Fruit fly (Drosophila melanogaster) whole organism, adult: ENCODE measurements around the gene CG42675.

Experiments used
- CG11617 ChIP-seq: fragments of 200-800 bp; sonication (Bioruptor generic); optimal IDR thresholded peaks from 2 replicates; lab custom pipeline; 2017; ENCODE audit warnings: mild to moderate bottlenecking, missing biosample characterization, missing genetic modification reagents, missing genetic modification characterization
- CG12768 ChIP-seq: fragments of 200-800 bp; sonication (Bioruptor generic); optimal IDR thresholded peaks from 2 replicates; lab custom pipeline; 2017; ENCODE audit warnings: missing biosample characterization, missing genetic modification characterization, mild to moderate bottlenecking, moderate library complexity, missing genetic modification reagents
- CG14711 ChIP-seq: fragments of 200-800 bp; sonication (Bioruptor generic); optimal IDR thresholded peaks from 2 replicates; lab custom pipeline; 2018; ENCODE audit warnings: missing biosample characterization, mild to moderate bottlenecking, missing genetic modification characterization, moderate library complexity
- CG1620 ChIP-seq: fragments of 200-800 bp; sonication (Bioruptor generic); optimal IDR thresholded peaks from 2 replicates; lab custom pipeline; 2016; ENCODE audit warnings: missing biosample characterization, missing genetic modification characterization
- CG33017 ChIP-seq: fragments of 200-800 bp; sonication (Bioruptor generic); optimal IDR thresholded peaks from 2 replicates; lab custom pipeline; 2018; ENCODE audit warnings: missing biosample characterization, mild to moderate bottlenecking, missing genetic modification characterization, moderate library complexity
- CG5204 ChIP-seq: fragments of 200-800 bp; sonication (Bioruptor generic); optimal IDR thresholded peaks from 2 replicates; lab custom pipeline; 2016; ENCODE audit warnings: missing biosample characterization, missing genetic modification characterization
- CG7045 ChIP-seq: fragments of 200-800 bp; sonication (Bioruptor generic); optimal IDR thresholded peaks from 2 replicates; lab custom pipeline; 2017; ENCODE audit warnings: missing biosample characterization, mild to moderate bottlenecking, missing genetic modification characterization
- CG7101 ChIP-seq: fragments of 200-800 bp; sonication (Bioruptor generic); optimal IDR thresholded peaks from 2 replicates; lab custom pipeline; 2018; ENCODE audit warnings: missing biosample characterization, mild to moderate bottlenecking, missing genetic modification characterization, moderate library complexity
- Clk ChIP-seq: fragments of 200-800 bp; sonication (Bioruptor generic); optimal IDR thresholded peaks from 2 replicates; lab custom pipeline; 2017; ENCODE audit warnings: missing biosample characterization, missing genetic modification characterization
- Crg-1 ChIP-seq: fragments of 200-800 bp; sonication (Bioruptor generic); optimal IDR thresholded peaks from 2 replicates; lab custom pipeline; 2016; ENCODE audit warnings: missing biosample characterization, missing genetic modification characterization
- Hr96 ChIP-seq: fragments of 200-800 bp; sonication (Bioruptor generic); optimal IDR thresholded peaks from 2 replicates; lab custom pipeline; 2016; ENCODE audit warnings: missing biosample characterization, missing genetic modification characterization
- Mnt ChIP-seq: fragments of 200-800 bp; sonication (Bioruptor generic); optimal IDR thresholded peaks from 2 replicates; lab custom pipeline; 2016; ENCODE audit warnings: missing biosample characterization, mild to moderate bottlenecking, missing genetic modification characterization
- bab1 ChIP-seq: fragments of 200-800 bp; sonication (Bioruptor generic); optimal IDR thresholded peaks from 3 replicates; lab custom pipeline; 2019; ENCODE audit warnings: missing biosample characterization, mild to moderate bottlenecking, missing genetic modification characterization, moderate library complexity
- cic ChIP-seq: fragments of 200-800 bp; sonication (Bioruptor generic); optimal IDR thresholded peaks from 2 replicates; lab custom pipeline; 2017; ENCODE audit warnings: missing biosample characterization, mild to moderate bottlenecking, missing genetic modification characterization, moderate library complexity
- cnc ChIP-seq, 2 experiments: fragments of >200 bp; optimal IDR thresholded peaks; 2 replicates each; lab custom pipeline; 2017
- kay ChIP-seq: fragments of 200-800 bp; sonication (Bioruptor generic); peaks from one replicate; lab custom pipeline; 2016; ENCODE audit warnings: missing biosample characterization, missing genetic modification characterization, borderline replicate concordance
- ovo ChIP-seq: fragments of 200-800 bp; sonication (Bioruptor generic); optimal IDR thresholded peaks from 2 replicates; lab custom pipeline; 2016; ENCODE audit warnings: missing biosample characterization, missing genetic modification characterization
- pad ChIP-seq: fragments of 200-800 bp; sonication (Bioruptor generic); optimal IDR thresholded peaks from 3 replicates; lab custom pipeline; 2017; ENCODE audit warnings: missing biosample characterization, missing genetic modification characterization, mild to moderate bottlenecking, moderate library complexity, missing genetic modification reagents
- tj ChIP-seq: fragments of 200-800 bp; sonication (Bioruptor generic); optimal IDR thresholded peaks from 3 replicates; lab custom pipeline; 2017; ENCODE audit warnings: missing biosample characterization, mild to moderate bottlenecking, missing genetic modification characterization, moderate library complexity
- toe ChIP-seq: fragments of 200-800 bp; sonication (Bioruptor generic); optimal IDR thresholded peaks from 2 replicates; lab custom pipeline; 2016; ENCODE audit warnings: missing biosample characterization, missing genetic modification characterization

The CG42675 gene

dm6 chr3R:5832345-5832981 is 19.1 kb downstream of the CG42675 start:
- TF ChIP-seq cic (peak; percentile 68), kay (GFP tag; lab: Kevin White, UChicago) (no peak), Hr96 (GFP tag; lab: Kevin White, UChicago) (peak; percentile 1), CG7101 (tag; lab: Kevin White, UChicago) (no peak)

dm6 chr3R:5833948-5834504 is 20.6 kb downstream of the CG42675 start:
- TF ChIP-seq CG7101 (tag; lab: Kevin White, UChicago) (peak; percentile 60), tj (GFP tag; lab: Kevin White, UChicago) (peak; percentile 51), cnc (optimal IDR thresholded peaks at IDR 0.05; lab: Kevin White, UChicago) (no peak), cic (peak; percentile 44), CG12768 (GFP tag; lab: Kevin White, UChicago) (peak; percentile 77), Crg-1 (peak; percentile 43), Mnt (GFP tag; lab: Kevin White, UChicago) (peak; percentile 69), CG5204 (GFP tag; lab: Kevin White, UChicago) (peak; percentile 87), ovo (no peak), CG14711 (tag; lab: Kevin White, UChicago) (peak; percentile 62), CG11617 (GFP tag; lab: Kevin White, UChicago) (peak; percentile 62), Clk (GFP tag; lab: Kevin White, UChicago) (peak; percentile 60), bab1 (peak; percentile 17), pad (peak; percentile 14), CG1620 (peak; percentile 45), toe (GFP tag; lab: Kevin White, UChicago) (peak; percentile 67), Hr96 (GFP tag; lab: Kevin White, UChicago) (peak; percentile 84), kay (GFP tag; lab: Kevin White, UChicago) (peak; percentile 78), CG7045 (peak; percentile 90), CG33017 (tag; lab: Kevin White, UChicago) (peak; percentile 84)

- TF ChIP-seq cic (peak; percentile 8), cnc (optimal IDR thresholded peaks at IDR 0.05; lab: Kevin White, UChicago) (no peak), CG7045 (no peak)
These were observed 23.1 kb downstream of the CG42675 start for dm6 chr3R:5836536-5836935.

dm6 chr3R:5838683-5839365 is 25.4 kb downstream of the CG42675 start:
- TF ChIP-seq bab1 (no peak), cic (peak; percentile 71), CG12768 (GFP tag; lab: Kevin White, UChicago) (peak; percentile 22), ovo (peak; percentile 47), Crg-1 (peak; percentile 63), pad (peak; percentile 36), CG7101 (tag; lab: Kevin White, UChicago) (peak; percentile 51), CG5204 (GFP tag; lab: Kevin White, UChicago) (peak; percentile 44), CG33017 (tag; lab: Kevin White, UChicago) (no peak), Clk (GFP tag; lab: Kevin White, UChicago) (no peak), cnc (optimal IDR thresholded peaks at IDR 0.05; lab: Kevin White, UChicago) (no peak), CG1620 (no peak), CG11617 (GFP tag; lab: Kevin White, UChicago) (peak; percentile 27), toe (GFP tag; lab: Kevin White, UChicago) (peak; percentile 40), Hr96 (GFP tag; lab: Kevin White, UChicago) (peak; percentile 5), tj (GFP tag; lab: Kevin White, UChicago) (no peak), CG14711 (tag; lab: Kevin White, UChicago) (no peak), kay (GFP tag; lab: Kevin White, UChicago) (peak; percentile 57), Mnt (GFP tag; lab: Kevin White, UChicago) (peak; percentile 47), CG7045 (peak; percentile 51)

dm6 chr3R:5840870-5841269 is 27.5 kb downstream of the CG42675 start, which contains the start of gene CG1213:
Gene CG1213 (plus strand): TSS chr3R:5841170.
- TF ChIP-seq cnc (optimal IDR thresholded peaks at IDR 0.05; lab: Kevin White, UChicago) = no peak
- no peak for TF ChIP-seq CG7045
- TF ChIP-seq CG12768 (GFP tag; lab: Kevin White, UChicago) = no peak
- no peak for TF ChIP-seq Crg-1
- no peak for TF ChIP-seq CG33017 (tag; lab: Kevin White, UChicago)

dm6 chr3R:5841290-5841689 is 27.9 kb downstream of the CG42675 start:
- TF ChIP-seq CG33017 (tag; lab: Kevin White, UChicago) (no peak), cnc (optimal IDR thresholded peaks at IDR 0.05; lab: Kevin White, UChicago) (no peak), kay (GFP tag; lab: Kevin White, UChicago) (no peak), cic (no peak), CG7101 (tag; lab: Kevin White, UChicago) (no peak), CG7045 (no peak), bab1 (no peak), ovo (no peak), toe (GFP tag; lab: Kevin White, UChicago) (no peak), CG12768 (GFP tag; lab: Kevin White, UChicago) (no peak), Clk (GFP tag; lab: Kevin White, UChicago) (no peak), Crg-1 (no peak), tj (GFP tag; lab: Kevin White, UChicago) (no peak), CG5204 (GFP tag; lab: Kevin White, UChicago) (no peak)
